Fruit fly (Drosophila melanogaster) whole organism, wandering third instar larva: ENCODE measurements around the gene mora.

Source experiments
- Abd-B ChIP-seq: fragments of >200 bp; optimal IDR thresholded peaks from 2 replicates; lab custom pipeline; 2017; ENCODE audit warnings: missing biosample characterization, missing genetic modification characterization
- CG32264 ChIP-seq: fragments of 200-800 bp; sonication (Bioruptor generic); optimal IDR thresholded peaks from 2 replicates; lab custom pipeline; 2016; ENCODE audit warnings: missing biosample characterization, missing genetic modification characterization
- CrebA ChIP-seq: fragments of 200-800 bp; sonication (Bioruptor generic); optimal IDR thresholded peaks from 2 replicates; lab custom pipeline; 2016; ENCODE audit warnings: missing biosample characterization, mild to moderate bottlenecking, missing genetic modification characterization, borderline replicate concordance
- Hnf4 ChIP-seq: fragments of 200-800 bp; sonication (Bioruptor generic); optimal IDR thresholded peaks from 2 replicates; lab custom pipeline; 2016; ENCODE audit warnings: missing biosample characterization, mild to moderate bottlenecking, missing genetic modification characterization
- Hr83 ChIP-seq: fragments of 200-300 bp; sonication (Bioruptor generic); optimal IDR thresholded peaks from 2 replicates; lab custom pipeline; 2016; ENCODE audit warnings: missing biosample characterization, mild to moderate bottlenecking, missing genetic modification characterization, moderate library complexity; ENCODE audit not compliant: poor library complexity, severe bottlenecking
- Myc ChIP-seq: fragments of >200 bp; optimal IDR thresholded peaks from 2 replicates; lab custom pipeline; 2017
- OdsH ChIP-seq: fragments of 200-800 bp; sonication (Bioruptor generic); optimal IDR thresholded peaks from 2 replicates; lab custom pipeline; 2016; ENCODE audit warnings: missing biosample characterization, mild to moderate bottlenecking, missing genetic modification characterization
- br ChIP-seq: fragments of 200-800 bp; sonication (Bioruptor generic); optimal IDR thresholded peaks from 2 replicates; lab custom pipeline; 2016; ENCODE audit warnings: missing biosample characterization, missing genetic modification characterization
- fru ChIP-seq: fragments of 200-800 bp; sonication (Bioruptor generic); optimal IDR thresholded peaks from 3 replicates; lab custom pipeline; 2016; ENCODE audit warnings: missing biosample characterization, mild to moderate bottlenecking, missing genetic modification characterization
- lola ChIP-seq: fragments of >200 bp; optimal IDR thresholded peaks from 2 replicates; lab custom pipeline; 2017; ENCODE audit warnings: missing biosample characterization, missing genetic modification characterization
- pan ChIP-seq: fragments of >200 bp; optimal IDR thresholded peaks from 2 replicates; lab custom pipeline; 2017
- psq ChIP-seq: fragments of 200-800 bp; sonication (Bioruptor generic); optimal IDR thresholded peaks from 3 replicates; lab custom pipeline; 2017; ENCODE audit warnings: missing biosample characterization, mild to moderate bottlenecking, missing genetic modification characterization, moderate library complexity
- rgr ChIP-seq: fragments of 200-800 bp; sonication (Bioruptor generic); optimal IDR thresholded peaks from 3 replicates; lab custom pipeline; 2016; ENCODE audit warnings: missing biosample characterization, mild to moderate bottlenecking, missing genetic modification characterization
- sv ChIP-seq: fragments of 200-800 bp; sonication (Bioruptor generic); optimal IDR thresholded peaks from 3 replicates; lab custom pipeline; 2016; ENCODE audit warnings: missing biosample characterization, missing genetic modification characterization

dm6 chr3R:24206341-24207114 is 20.4 kb downstream of the mora start:
- TF ChIP-seq OdsH (GFP tag; lab: Kevin White, UChicago) = no peak
- no peak for TF ChIP-seq CrebA
- no peak for TF ChIP-seq Hr83
- TF ChIP-seq fru = peak; percentile 48
- TF ChIP-seq Myc (lab: Kevin White, UChicago) = no peak
- no peak for TF ChIP-seq br (GFP tag; lab: Kevin White, UChicago)
- no peak for TF ChIP-seq pan (lab: Kevin White, UChicago)
- no peak for TF ChIP-seq Abd-B (GFP tag; lab: Kevin White, UChicago)
- TF ChIP-seq CG32264 (GFP tag; lab: Kevin White, UChicago) = no peak
- TF ChIP-seq lola (GFP tag; lab: Kevin White, UChicago) = no peak
- TF ChIP-seq psq = no peak
- no peak for TF ChIP-seq sv (GFP tag; lab: Kevin White, UChicago)
- TF ChIP-seq rgr (GFP tag; lab: Kevin White, UChicago) = peak; percentile 2
- TF ChIP-seq Hnf4 (GFP tag; lab: Kevin White, UChicago) = no peak
